Fruit fly (Drosophila melanogaster): Measurements from ENCODE around the gene obst-B.

The obst-B gene

DNA sequence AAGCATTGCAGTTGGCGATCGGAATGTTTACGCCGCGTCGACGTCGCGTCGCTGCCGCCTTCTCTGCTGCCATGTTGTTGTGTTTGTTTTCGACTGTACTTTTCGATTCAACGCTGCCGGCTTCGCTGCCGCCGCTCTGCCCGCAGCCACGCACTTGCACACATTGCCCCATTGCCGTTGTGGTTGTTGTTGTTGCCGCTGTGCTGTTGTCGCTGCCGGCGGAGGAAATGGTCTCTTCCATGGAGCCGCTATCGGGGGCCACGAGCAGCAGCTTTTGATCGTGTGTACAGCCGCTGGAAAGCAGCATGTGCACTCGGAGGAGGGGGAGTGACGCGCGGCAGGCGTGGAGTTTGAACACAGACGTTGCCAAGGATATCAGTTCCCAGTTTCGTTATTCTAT is 27.9 kb upstream of the obst-B start:
- TF ChIP-seq Ets98B (GFP tag; IDR thresholded peaks at IDR 0.05) (0 out of 2 replicates have a peak, but pooled peaks have one; percentile 12), CG34367 (tag; optimal IDR thresholded peaks at IDR 0.05) (no peak), EcR (GFP tag; optimal IDR thresholded peaks at IDR 0.05) (no peak), gl (tag; optimal IDR thresholded peaks at IDR 0.05) (no peak), Pif1B (GFP tag; optimal IDR thresholded peaks at IDR 0.05) (no peak), CG14655 (GFP tag; optimal IDR thresholded peaks at IDR 0.05) (no peak), Pif1A (GFP tag; optimal IDR thresholded peaks at IDR 0.05) (peak; percentile 3), CG32121 (GFP tag; IDR thresholded peaks at IDR 0.05) (no peak), Snoo (tag; optimal IDR thresholded peaks at IDR 0.05) (no peak), fd96Ca (GFP tag; IDR thresholded peaks at IDR 0.05) (no peak), D1 (tag; optimal IDR thresholded peaks at IDR 0.05) (no peak), CG10348 (GFP tag; IDR thresholded peaks at IDR 0.05) (no peak), CG13204 (GFP tag; optimal IDR thresholded peaks at IDR 0.05) (peak; percentile 13), CG8159 (tag; optimal IDR thresholded peaks at IDR 0.05) (no peak), CG9948 (tag; optimal IDR thresholded peaks at IDR 0.05) (no peak), CG12605 (GFP tag; IDR thresholded peaks at IDR 0.05) (no peak; the same call in 1 of the 2 replicates), rn (GFP tag; IDR thresholded peaks at IDR 0.05) (no peak), CG15710 (tag; optimal IDR thresholded peaks at IDR 0.05) (no peak), CG8301 (tag; optimal IDR thresholded peaks at IDR 0.05) (no peak), CG4496 (GFP tag; IDR thresholded peaks at IDR 0.05) (peak; percentile 10; the same call in 1 of the 3 replicates), CG17806 (tag; optimal IDR thresholded peaks at IDR 0.05) (no peak)

DNA sequence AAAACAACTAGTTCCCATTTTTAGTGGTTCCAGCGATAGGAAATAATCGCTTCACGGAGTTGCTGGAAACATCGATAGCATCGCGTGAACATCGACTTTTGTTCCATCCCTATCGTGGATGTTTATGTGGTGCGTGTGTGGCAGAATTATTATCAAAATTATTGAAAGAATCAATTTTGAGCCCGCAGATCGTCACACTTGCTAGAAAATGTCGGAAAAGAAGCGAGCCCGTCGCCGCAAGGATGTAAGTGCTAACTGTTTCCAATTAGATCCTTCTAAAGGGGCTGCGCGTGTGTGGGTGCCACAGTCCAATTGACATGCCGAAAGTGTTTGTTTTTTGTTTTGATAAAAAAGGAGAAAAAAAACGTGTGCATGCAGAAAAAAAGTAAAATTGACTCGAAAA is 23.2 kb upstream of the obst-B start, which contains the start of gene Trp1:
Gene Trp1, plus strand, starts transcription at position 89 of the 403 bp plus-strand sequence.
- no peak for TF ChIP-seq CG9948 (tag; optimal IDR thresholded peaks at IDR 0.05)
- TF ChIP-seq CG12605 (GFP tag; IDR thresholded peaks at IDR 0.05) = 0 out of 2 replicates have a peak, but pooled peaks have one; percentile 34
- TF ChIP-seq CG32121 (GFP tag; IDR thresholded peaks at IDR 0.05) = no peak; the same call in 1 of the 2 replicates
- peak; percentile 45 for TF ChIP-seq D1 (tag; optimal IDR thresholded peaks at IDR 0.05)
- peak; percentile 34 for TF ChIP-seq CG8159 (tag; optimal IDR thresholded peaks at IDR 0.05)
- TF ChIP-seq CG8301 (tag; optimal IDR thresholded peaks at IDR 0.05) = peak; percentile 9
- TF ChIP-seq CG10348 (GFP tag; IDR thresholded peaks at IDR 0.05) = no peak
- peak; percentile 26 for TF ChIP-seq CG15710 (tag; optimal IDR thresholded peaks at IDR 0.05)
- TF ChIP-seq CG34367 (tag; optimal IDR thresholded peaks at IDR 0.05) = peak; percentile 37
- TF ChIP-seq EcR (GFP tag; optimal IDR thresholded peaks at IDR 0.05) = no peak
- peak; percentile 41 for TF ChIP-seq rn (GFP tag; IDR thresholded peaks at IDR 0.05)
- peak; percentile 30 for TF ChIP-seq Pif1B (GFP tag; optimal IDR thresholded peaks at IDR 0.05)
- no peak for TF ChIP-seq CG17806 (tag; optimal IDR thresholded peaks at IDR 0.05)
- peak; percentile 63 for TF ChIP-seq gl (tag; optimal IDR thresholded peaks at IDR 0.05)
- TF ChIP-seq CG4496 (GFP tag; IDR thresholded peaks at IDR 0.05) = peak; percentile 59
- no peak for TF ChIP-seq Ets98B (GFP tag; IDR thresholded peaks at IDR 0.05)
- peak; percentile 20 for TF ChIP-seq CG13204 (GFP tag; optimal IDR thresholded peaks at IDR 0.05)
- TF ChIP-seq CG14655 (GFP tag; optimal IDR thresholded peaks at IDR 0.05) = no peak
- peak; percentile 54; the same call in 1 of the 3 replicates for TF ChIP-seq fd96Ca (GFP tag; IDR thresholded peaks at IDR 0.05)

DNA sequence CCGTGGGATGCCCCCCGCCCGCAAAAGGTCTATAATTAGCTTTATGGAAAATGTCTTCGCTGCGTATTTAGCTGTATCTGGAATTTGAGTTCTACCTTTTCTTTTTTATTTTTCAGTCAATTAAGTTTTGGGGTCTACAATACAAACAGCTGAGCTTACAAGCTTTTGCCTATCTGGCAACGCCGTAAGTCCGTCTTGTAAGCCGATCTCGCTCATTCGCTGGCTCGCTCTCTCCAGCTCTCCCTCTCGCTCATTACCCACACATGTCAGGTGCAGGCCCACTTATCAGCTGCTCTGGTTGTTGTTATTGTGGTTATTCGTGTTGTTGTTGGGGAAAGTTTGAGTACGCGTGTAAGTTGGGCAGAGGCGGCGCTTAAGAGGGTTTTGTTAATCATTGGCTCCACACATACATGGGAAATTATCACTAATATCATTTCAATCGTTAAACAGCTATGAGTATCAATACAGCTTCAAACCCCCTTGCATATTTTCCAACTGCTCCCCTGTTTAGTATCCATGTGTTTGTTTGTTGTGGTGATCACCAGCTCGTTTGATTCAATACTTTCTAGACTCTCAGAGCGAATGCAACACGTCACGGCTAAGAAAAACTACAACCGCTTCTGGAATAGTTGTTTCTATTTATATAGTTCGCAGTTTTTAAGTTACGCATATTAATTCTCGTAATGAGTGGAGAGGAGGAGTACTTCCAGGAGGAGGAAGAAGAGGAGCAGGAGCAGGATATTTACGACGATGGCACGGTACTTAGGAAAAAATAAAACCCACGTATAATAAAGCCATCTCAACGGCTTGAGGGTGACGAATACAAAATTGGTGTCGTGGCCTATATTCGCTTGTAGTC is 22.5 kb upstream of the obst-B start:
- TF ChIP-seq CG14655 (GFP tag; optimal IDR thresholded peaks at IDR 0.05) = peak; percentile 99
- TF ChIP-seq CG8159 (tag; optimal IDR thresholded peaks at IDR 0.05) = peak; percentile 99
- TF ChIP-seq Ets98B (GFP tag; IDR thresholded peaks at IDR 0.05) = peak; percentile 99
- TF ChIP-seq CG8301 (tag; optimal IDR thresholded peaks at IDR 0.05) = peak; percentile 99
- peak; percentile 99 for TF ChIP-seq Snoo (tag; optimal IDR thresholded peaks at IDR 0.05)
- TF ChIP-seq CG10348 (GFP tag; IDR thresholded peaks at IDR 0.05) = peak; percentile 98
- peak; percentile 99 for TF ChIP-seq CG9948 (tag; optimal IDR thresholded peaks at IDR 0.05)
- peak; percentile 99 for TF ChIP-seq CG34367 (tag; optimal IDR thresholded peaks at IDR 0.05)
- TF ChIP-seq CG17806 (tag; optimal IDR thresholded peaks at IDR 0.05) = peak; percentile 99
- peak; percentile 100 for TF ChIP-seq fd96Ca (GFP tag; IDR thresholded peaks at IDR 0.05)
- peak; percentile 99 for TF ChIP-seq CG32121 (GFP tag; IDR thresholded peaks at IDR 0.05)
- peak; percentile 99 for TF ChIP-seq CG12605 (GFP tag; IDR thresholded peaks at IDR 0.05)
- TF ChIP-seq Pif1A (GFP tag; optimal IDR thresholded peaks at IDR 0.05) = peak; percentile 100
- peak; percentile 99 for TF ChIP-seq gl (tag; optimal IDR thresholded peaks at IDR 0.05)
- peak; percentile 99 for TF ChIP-seq rn (GFP tag; IDR thresholded peaks at IDR 0.05)
- TF ChIP-seq CG15710 (tag; optimal IDR thresholded peaks at IDR 0.05) = peak; percentile 99
- TF ChIP-seq CG13204 (GFP tag; optimal IDR thresholded peaks at IDR 0.05) = peak; percentile 97
- TF ChIP-seq CG4496 (GFP tag; IDR thresholded peaks at IDR 0.05) = peak; percentile 99
- TF ChIP-seq D1 (tag; optimal IDR thresholded peaks at IDR 0.05) = peak; percentile 92
- no peak for TF ChIP-seq EcR (GFP tag; optimal IDR thresholded peaks at IDR 0.05)
- peak; percentile 99 for TF ChIP-seq Pif1B (GFP tag; optimal IDR thresholded peaks at IDR 0.05)

DNA sequence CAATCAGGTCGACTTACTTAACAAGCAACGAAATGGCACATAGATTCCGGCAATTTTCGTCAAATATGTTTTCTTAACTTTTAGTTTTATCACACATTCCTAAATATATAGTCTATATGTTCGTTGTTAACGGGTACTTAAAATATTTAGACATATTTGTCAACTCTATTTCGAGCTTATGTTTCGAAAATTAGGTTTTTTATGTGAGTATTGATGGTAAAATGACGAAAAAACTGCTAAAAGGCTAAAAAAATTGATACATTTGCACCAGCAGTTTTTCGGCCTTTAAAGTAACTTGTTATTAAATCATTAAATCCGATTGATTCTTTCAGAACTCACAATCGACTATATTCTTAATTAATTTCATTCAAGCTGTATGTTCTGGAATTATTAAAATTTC is 15.1 kb upstream of the obst-B start, which contains the start of gene CG13131:
Gene CG13131, minus strand, starts transcription at position 101 of the 400 bp plus-strand sequence.
- TF ChIP-seq CG13204 (GFP tag; optimal IDR thresholded peaks at IDR 0.05) (no peak), gl (tag; optimal IDR thresholded peaks at IDR 0.05) (no peak), Snoo (tag; optimal IDR thresholded peaks at IDR 0.05) (no peak), Pif1B (GFP tag; optimal IDR thresholded peaks at IDR 0.05) (no peak), CG8301 (tag; optimal IDR thresholded peaks at IDR 0.05) (no peak), CG10348 (GFP tag; IDR thresholded peaks at IDR 0.05) (no peak), CG12605 (GFP tag; IDR thresholded peaks at IDR 0.05) (no peak), CG15710 (tag; optimal IDR thresholded peaks at IDR 0.05) (no peak), CG32121 (GFP tag; IDR thresholded peaks at IDR 0.05) (no peak), CG17806 (tag; optimal IDR thresholded peaks at IDR 0.05) (no peak), Pif1A (GFP tag; optimal IDR thresholded peaks at IDR 0.05) (no peak), EcR (GFP tag; optimal IDR thresholded peaks at IDR 0.05) (no peak), CG4496 (GFP tag; IDR thresholded peaks at IDR 0.05) (no peak)

DNA sequence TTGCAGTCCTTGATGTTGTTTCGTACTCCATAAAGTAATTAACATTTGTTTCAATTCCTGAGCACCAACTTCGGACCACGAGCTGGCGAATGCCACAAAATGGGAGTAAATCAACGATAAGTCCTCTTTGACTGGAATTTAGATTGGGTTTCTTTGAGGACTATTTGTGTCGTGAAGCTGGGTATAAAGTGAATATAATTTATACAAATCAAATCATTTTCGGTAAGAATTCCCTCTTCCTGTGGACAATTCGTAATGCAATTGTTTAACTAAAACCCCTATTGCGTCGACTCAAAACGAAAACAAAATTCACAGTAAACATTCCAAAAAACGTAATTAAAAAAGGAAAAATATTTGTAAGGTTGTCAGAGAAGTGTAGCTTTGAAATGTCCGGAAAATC is 6.1 kb upstream of the obst-B start, which contains the start of gene CG13127:
Gene CG13127, plus strand, starts transcription at position 301 of the 400 bp plus-strand sequence.
- no peak for TF ChIP-seq CG14655 (GFP tag; optimal IDR thresholded peaks at IDR 0.05)
- no peak for TF ChIP-seq CG9948 (tag; optimal IDR thresholded peaks at IDR 0.05)
